Fruit fly (Drosophila melanogaster): ENCODE data around the gene tnc.

tnc gene

dm6 chr3R:25066856-25067255, 82.7 kb downstream of the tnc start:
- no peak for TF ChIP-seq noc (tag; optimal IDR thresholded peaks at IDR 0.05)

DNA sequence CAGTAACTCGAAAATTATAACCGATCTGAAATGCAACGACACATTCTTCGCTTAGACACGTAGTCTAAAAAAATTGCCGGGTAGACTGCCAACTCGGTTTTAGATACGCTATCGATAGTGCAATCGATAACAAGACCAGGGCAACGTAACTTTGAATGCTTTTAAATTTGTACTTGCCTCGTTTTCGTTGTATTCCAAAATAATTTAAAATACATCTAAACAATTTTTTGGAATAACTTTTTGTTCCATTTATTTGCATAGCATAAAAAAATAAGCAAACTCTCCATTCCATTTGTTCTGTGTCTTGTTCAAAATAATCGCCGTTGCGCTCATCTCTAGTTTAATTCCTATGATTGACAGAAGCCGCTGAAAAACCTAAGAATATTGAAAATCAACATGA, 85.4 kb downstream of the tnc start, which contains the start of the genes Stt3B and CG11839:
Gene Stt3B, minus strand, starts transcription at position 69 of the 400 bp plus-strand sequence.
Gene CG11839, plus strand, starts transcription at position 359 of the 400 bp plus-strand sequence.
- TF ChIP-seq noc (tag; optimal IDR thresholded peaks at IDR 0.05) = no peak

DNA sequence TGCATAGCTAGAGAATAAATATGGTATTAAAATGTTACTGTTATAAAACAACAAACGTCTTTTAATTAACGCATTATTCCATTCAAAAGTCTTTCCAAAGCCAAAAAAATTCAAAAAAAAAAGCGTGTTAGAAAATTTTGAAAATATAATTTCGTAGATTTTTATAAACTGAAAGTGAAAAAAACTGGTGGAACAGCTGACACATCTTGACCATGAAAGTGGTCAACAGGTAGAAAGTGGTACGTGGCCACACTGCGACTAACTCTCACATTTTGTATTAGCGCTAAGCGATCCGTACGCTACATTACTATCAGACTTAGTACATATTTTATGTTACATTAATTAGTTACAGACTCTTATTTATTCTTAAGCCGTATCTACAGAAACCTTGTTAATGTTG, 86.7 kb downstream of the tnc start, which contains the start of gene CG11836:
Gene CG11836, plus strand, starts transcription at position 256 of the 400 bp plus-strand sequence.
- no peak for TF ChIP-seq noc (tag; optimal IDR thresholded peaks at IDR 0.05)
